Worm (Caenorhabditis elegans): ENCODE measurements around the gene Y62H9A.10.

Gene Y62H9A.10

DNA sequence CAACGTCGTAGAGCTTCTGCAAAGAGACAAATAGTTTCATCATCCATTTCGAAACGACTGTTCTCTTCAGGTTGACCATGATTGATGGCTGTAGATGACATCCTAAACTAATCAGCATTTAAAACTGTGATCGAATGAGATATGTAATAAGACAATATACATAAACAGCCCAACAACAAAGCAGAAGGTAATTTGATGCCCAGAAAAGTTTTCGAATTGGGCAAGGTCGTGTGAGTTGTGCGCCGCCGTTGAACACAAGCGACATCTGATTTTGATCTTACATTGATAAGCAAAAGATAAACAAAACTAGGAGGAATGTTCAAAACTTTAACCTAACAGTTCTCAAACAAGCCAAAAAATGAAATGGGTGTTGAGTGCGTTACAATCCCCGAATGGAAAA, 17.0 kb downstream of the Y62H9A.10 start, which contains the start of gene Y62H9A.7:
Gene Y62H9A.7, minus strand, starts transcription at position 101 of the 400 bp plus-strand sequence.
- no peak for TF ChIP-seq jun-1 (tag; optimal IDR thresholded peaks at IDR 0.05)
- no peak for TF ChIP-seq mdl-1 (tag; optimal IDR thresholded peaks at IDR 0.05)
- TF ChIP-seq egl-27 (tag; optimal IDR thresholded peaks at IDR 0.05) = no peak
- no peak for TF ChIP-seq unc-30 (tag; optimal IDR thresholded peaks at IDR 0.05)
- TF ChIP-seq nhr-77 (tag; optimal IDR thresholded peaks at IDR 0.05) = no peak
- no peak for TF ChIP-seq elt-3 (tag; optimal IDR thresholded peaks at IDR 0.05)
- no peak for TF ChIP-seq fkh-10 (GFP tag; optimal IDR thresholded peaks at IDR 0.05)
- TF ChIP-seq xbp-1 (tag; optimal IDR thresholded peaks at IDR 0.05) = no peak
- TF ChIP-seq vab-15 (tag; optimal IDR thresholded peaks at IDR 0.05) = no peak
- TF ChIP-seq sup-37 (GFP tag; optimal IDR thresholded peaks at IDR 0.05) = no peak
- TF ChIP-seq ces-1 (GFP tag; optimal IDR thresholded peaks at IDR 0.05) = no peak
- TF ChIP-seq zag-1 (tag; optimal IDR thresholded peaks at IDR 0.05) = no peak
- no peak for TF ChIP-seq aha-1 (tag; optimal IDR thresholded peaks at IDR 0.05)
- no peak for TF ChIP-seq blmp-1 (tag; optimal IDR thresholded peaks at IDR 0.05)

DNA sequence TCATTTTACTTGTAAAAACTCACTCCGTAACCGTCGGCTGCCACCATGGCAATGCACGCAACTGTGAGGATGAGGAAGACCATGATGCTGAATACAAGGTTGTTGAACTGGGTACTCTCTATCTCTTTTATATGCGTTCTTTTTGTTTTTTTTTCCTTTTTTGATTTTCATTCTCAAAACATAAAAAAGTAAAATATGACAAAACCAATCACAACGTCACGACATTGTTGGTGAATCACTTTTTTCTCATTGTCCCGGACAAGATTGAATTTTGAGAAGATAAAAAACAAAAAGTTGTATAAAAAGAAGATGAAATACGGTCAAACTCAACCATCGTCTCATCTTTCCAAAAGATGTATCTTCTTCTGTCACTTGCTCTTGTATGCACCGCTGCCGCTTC, 19.8 kb downstream of the Y62H9A.10 start, which contains the start of the genes Y62H9A.5 and ule-5:
Gene Y62H9A.5, minus strand, starts transcription at position 101 of the 400 bp plus-strand sequence.
Gene ule-5, plus strand, starts transcription at position 328 of the 400 bp plus-strand sequence.
- TF ChIP-seq nhr-28 (tag; optimal IDR thresholded peaks at IDR 0.05) (no peak), ets-5 (GFP tag; IDR thresholded peaks at IDR 0.05) (no peak), pag-3 (tag; optimal IDR thresholded peaks at IDR 0.05; ENCODE audit: borderline replicate concordance, insufficient read depth) (no peak), nhr-11 (tag; optimal IDR thresholded peaks at IDR 0.05) (no peak), lin-39 (tag; optimal IDR thresholded peaks at IDR 0.05) (no peak), nhr-85 (tag) (no peak), nhr-12 (tag; optimal IDR thresholded peaks at IDR 0.05) (no peak), sup-37 (GFP tag; optimal IDR thresholded peaks at IDR 0.05) (no peak), efl-3 (GFP tag; optimal IDR thresholded peaks at IDR 0.05) (no peak)

DNA sequence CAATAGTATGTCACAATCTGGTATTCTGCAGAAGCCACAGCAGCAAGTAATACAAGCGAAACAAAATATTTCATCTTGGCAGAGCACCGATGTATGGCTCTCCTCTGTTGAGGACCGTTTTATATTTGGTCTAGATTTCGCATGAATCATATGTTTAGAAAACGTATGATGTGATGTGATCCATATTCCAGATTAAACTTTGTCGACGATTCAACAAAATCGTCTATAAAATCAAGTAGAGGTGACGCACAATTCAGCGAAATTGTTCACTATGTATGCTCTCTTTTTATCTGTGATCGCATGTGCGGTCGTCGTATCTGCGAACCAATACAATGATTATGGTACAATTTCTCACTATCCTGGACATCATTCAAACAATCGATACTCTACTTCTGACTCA, 22.7 kb downstream of the Y62H9A.10 start, which contains the start of the genes Y62H9A.3 and Y62H9A.4:
Gene Y62H9A.3, minus strand, starts transcription at position 101 of the 400 bp plus-strand sequence.
Gene Y62H9A.4, plus strand, starts transcription at position 256 of the 400 bp plus-strand sequence.
- no peak for TF ChIP-seq irx-1 (tag; optimal IDR thresholded peaks at IDR 0.05)
- no peak for TF ChIP-seq nhr-84 (tag; optimal IDR thresholded peaks at IDR 0.05)
- TF ChIP-seq snu-23 (GFP tag; optimal IDR thresholded peaks at IDR 0.05) = no peak
- no peak for TF ChIP-seq efl-3 (GFP tag; optimal IDR thresholded peaks at IDR 0.05)
- TF ChIP-seq grh-1 (GFP tag; IDR thresholded peaks at IDR 0.05) = no peak
- no peak for TF ChIP-seq nhr-47 (tag; optimal IDR thresholded peaks at IDR 0.05)
- no peak for TF ChIP-seq elt-3 (tag; optimal IDR thresholded peaks at IDR 0.05)
- no peak for TF ChIP-seq nhr-85 (tag)
- TF ChIP-seq ets-5 (GFP tag; IDR thresholded peaks at IDR 0.05) = no peak
- no peak for TF ChIP-seq tbx-2 (tag; optimal IDR thresholded peaks at IDR 0.05)

DNA sequence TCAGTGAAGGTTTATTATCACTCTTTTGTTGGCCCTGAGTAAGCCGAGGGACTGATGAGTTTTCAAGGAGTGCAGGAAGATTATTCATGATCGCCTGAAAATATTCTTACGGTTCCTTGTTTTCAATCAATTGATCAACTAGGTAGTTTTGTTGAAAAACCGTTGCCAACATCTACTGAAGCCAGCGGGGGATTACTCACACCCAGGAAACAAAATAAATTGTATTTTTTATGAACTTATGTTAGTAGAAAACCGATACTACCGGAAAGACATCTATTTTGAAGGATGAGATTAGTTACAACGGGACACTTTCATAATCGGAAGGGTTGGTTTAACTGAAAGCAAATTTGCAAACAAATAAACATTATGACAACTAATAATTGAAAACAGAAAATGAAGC, 24.5 kb downstream of the Y62H9A.10 start, which contains the start of gene Y62H9A.2:
Gene Y62H9A.2, minus strand, starts transcription at position 101 of the 400 bp plus-strand sequence.
- no peak for TF ChIP-seq efl-1 (optimal IDR thresholded peaks at IDR 0.05)
- TF ChIP-seq efl-1 (GFP tag; optimal IDR thresholded peaks at IDR 0.05 in 1 of 2) = peak in 1 of 2 experiments; percentile 45
- TF ChIP-seq ama-1 (optimal IDR thresholded peaks at IDR 0.05) = no peak

- TF ChIP-seq pax-3 (tag; optimal IDR thresholded peaks at IDR 0.05) (peak; percentile 25), nhr-71 (tag; optimal IDR thresholded peaks at IDR 0.05) (peak; percentile 53), xbp-1 (tag; optimal IDR thresholded peaks at IDR 0.05) (no peak), hlh-4 (tag; optimal IDR thresholded peaks at IDR 0.05) (peak; percentile 64), fkh-8 (tag; optimal IDR thresholded peaks at IDR 0.05) (peak; percentile 25)
These were observed 27.3 kb downstream of the Y62H9A.10 start, which contains the start of gene Y62H9A.1 for ce11 chrX:11875260-11875659. Gene Y62H9A.1, plus strand, starts transcription at chrX:11875541.

Data from whole organism, L1 larva.